Worm (Caenorhabditis elegans) whole organism, L3 larva: ENCODE measurements around the gene F42A9.11.

Experiments used
- ZK546.5 ChIP-seq: sonication (generic microtip); optimal IDR thresholded peaks from 2 replicates; lab custom pipeline; 2017; ENCODE audit warnings: missing biosample characterization, missing genetic modification characterization
- aly-2 ChIP-seq: fragments of 150-350 bp; optimal IDR thresholded peaks from 2 replicates; lab custom pipeline; 2014; ENCODE audit warnings: missing biosample characterization, missing genetic modification characterization
- ama-1 ChIP-seq: fragments of 150-350 bp; optimal IDR thresholded peaks from 2 replicates; lab custom pipeline; 2018
- ceh-82 ChIP-seq: fragments of 150-350 bp; optimal IDR thresholded peaks from 2 replicates; lab custom pipeline; 2014; ENCODE audit warnings: missing biosample characterization, missing genetic modification characterization
- ceh-9 ChIP-seq: sonication (generic microtip); optimal IDR thresholded peaks from 2 replicates; lab custom pipeline; 2018; ENCODE audit warnings: missing biosample characterization, missing genetic modification characterization
- egl-5 ChIP-seq: fragments of 150-350 bp; optimal IDR thresholded peaks from 2 replicates; lab custom pipeline; 2017; ENCODE audit warnings: missing biosample characterization, missing genetic modification reagents, missing genetic modification characterization, inconsistent platforms
- elt-2 ChIP-seq: sonication (generic microtip); optimal IDR thresholded peaks from 2 replicates; lab custom pipeline; 2016; ENCODE audit warnings: missing genetic modification reagents, mild to moderate bottlenecking, missing genetic modification characterization, missing compliant biosample characterization
- tbx-2 ChIP-seq: sonication (generic microtip); optimal IDR thresholded peaks from 2 replicates; lab custom pipeline; 2016; ENCODE audit warnings: mild to moderate bottlenecking, missing genetic modification characterization, missing compliant biosample characterization

ce11 chrIV:8605217-8605616 is 22.2 kb upstream of the F42A9.11 start:
- TF ChIP-seq ZK546.5: no peak
- TF ChIP-seq tbx-2 (tag; lab: Kevin White, UChicago): no peak
- no peak for TF ChIP-seq ceh-82 (tag; lab: Kevin White, UChicago)
- TF ChIP-seq egl-5 (tag; lab: Kevin White, UChicago): no peak
- TF ChIP-seq ceh-9 (tag; lab: Kevin White, UChicago): no peak
- TF ChIP-seq aly-2 (tag; lab: Kevin White, UChicago): no peak
- TF ChIP-seq elt-2: no peak
- TF ChIP-seq ama-1 (lab: Kevin White, UChicago): no peak
